Worm (Caenorhabditis elegans): ENCODE measurements around the gene Y53F4B.9.

Y53F4B.9 gene

ce11 chrII:15004538-15004937 lies 5.7 kb downstream of the Y53F4B.9 start:
- TF ChIP-seq Y79H2A.3 (GFP tag; conservative IDR thresholded peaks at IDR 0.05) (peak; percentile 82), ZK185.1 (tag; optimal IDR thresholded peaks at IDR 0.05; ENCODE audit: poor library complexity, severe bottlenecking) (no peak), bed-2 (GFP tag; IDR thresholded peaks at IDR 0.05) (no peak), mel-28 (tag; optimal IDR thresholded peaks at IDR 0.05; ENCODE audit: borderline replicate concordance) (no peak), akir-1 (GFP tag; optimal IDR thresholded peaks at IDR 0.05) (no peak), lag-1 (GFP tag; IDR thresholded peaks at IDR 0.05) (no peak), F39B2.1 (GFP tag; IDR thresholded peaks at IDR 0.05) (peak; percentile 84; the same call in 1 of the 2 replicates), egl-18 (GFP tag; IDR thresholded peaks at IDR 0.05) (no peak), repo-1 (tag; optimal IDR thresholded peaks at IDR 0.05) (no peak), tbx-9 (tag; optimal IDR thresholded peaks at IDR 0.05; ENCODE audit: borderline replicate concordance) (no peak), mcd-1 (GFP tag; IDR thresholded peaks at IDR 0.05) (peak; percentile 70), ztf-25 (GFP tag; IDR thresholded peaks at IDR 0.05) (peak; percentile 77; the same call in 1 of the 2 replicates), B0336.3 (GFP tag; IDR thresholded peaks at IDR 0.05) (peak; percentile 93), Y95B8A.8 (GFP tag; IDR thresholded peaks at IDR 0.05) (peak; percentile 65), attf-3 (GFP tag; conservative IDR thresholded peaks at IDR 0.05) (peak; percentile 35; the same call in 1 of the 2 replicates), unc-130 (GFP tag; optimal IDR thresholded peaks at IDR 0.05) (peak; percentile 78), chd-7 (tag; optimal IDR thresholded peaks at IDR 0.05) (peak; percentile 57), nfyb-1 (GFP tag; IDR thresholded peaks at IDR 0.05) (peak; percentile 75), F10E7.11 (tag; optimal IDR thresholded peaks at IDR 0.05) (peak; percentile 32), F23B12.7 (tag; optimal IDR thresholded peaks at IDR 0.05; ENCODE audit: insufficient read depth) (no peak), lin-54 (GFP tag; optimal IDR thresholded peaks at IDR 0.05) (peak; percentile 73), sea-2 (GFP tag; IDR thresholded peaks at IDR 0.05) (no peak), F52B5.7 (tag; optimal IDR thresholded peaks at IDR 0.05) (peak; percentile 86), rpc-1 (optimal IDR thresholded peaks at IDR 0.05) (no peak), rpc-1 (tag; optimal IDR thresholded peaks at IDR 0.05) (no peak), let-526 (GFP tag; IDR thresholded peaks at IDR 0.05) (no peak), lir-1 (GFP tag; conservative IDR thresholded peaks at IDR 0.05) (no peak), egrh-3 (GFP tag; IDR thresholded peaks at IDR 0.05) (0 out of 2 replicates have a peak, but pooled peaks have one; percentile 6), aptf-2 (GFP tag; conservative IDR thresholded peaks at IDR 0.05) (0 out of 2 replicates have a peak, but pooled peaks have one; percentile 15), T26A5.8 (tag; optimal IDR thresholded peaks at IDR 0.05) (no peak), mes-4 (tag; optimal IDR thresholded peaks at IDR 0.05) (no peak), nhr-27 (tag; optimal IDR thresholded peaks at IDR 0.05) (no peak), K11D2.4 (GFP tag; IDR thresholded peaks at IDR 0.05) (no peak), madf-3 (GFP tag; IDR thresholded peaks at IDR 0.05) (peak; percentile 87), ztf-18 (tag; optimal IDR thresholded peaks at IDR 0.05) (peak; percentile 18), zfh-2 (GFP tag; conservative IDR thresholded peaks at IDR 0.05) (no peak), fkh-3 (tag; optimal IDR thresholded peaks at IDR 0.05) (no peak), egl-44 (GFP tag; IDR thresholded peaks at IDR 0.05) (no peak; the same call in 1 of the 2 replicates), mxl-1 (tag; optimal IDR thresholded peaks at IDR 0.05) (no peak), F55B11.4 (tag; optimal IDR thresholded peaks at IDR 0.05; ENCODE audit: borderline replicate concordance, insufficient read depth) (no peak), K12H6.12 (tag; optimal IDR thresholded peaks at IDR 0.05) (no peak), snpc-1.3 (tag; optimal IDR thresholded peaks at IDR 0.05; ENCODE audit: insufficient read depth) (no peak), unc-62 (GFP tag; optimal IDR thresholded peaks at IDR 0.05) (no peak), T07F8.4 (tag; optimal IDR thresholded peaks at IDR 0.05) (no peak), sdz-38 (tag; optimal IDR thresholded peaks at IDR 0.05) (no peak), C17E4.6 (GFP tag; IDR thresholded peaks at IDR 0.05) (peak; percentile 83), C06A6.2 (GFP tag; conservative IDR thresholded peaks at IDR 0.05) (no peak), nhr-90 (tag; optimal IDR thresholded peaks at IDR 0.05) (no peak), dpl-1 (GFP tag; optimal IDR thresholded peaks at IDR 0.05) (no peak), pbrm-1 (GFP tag; IDR thresholded peaks at IDR 0.05) (peak; percentile 65)
